Worm (Caenorhabditis elegans) whole organism, young adult: ENCODE measurements around the gene H01G02.1.

Experiments
- F10E7.11 ChIP-seq: sonication (generic microtip); optimal IDR thresholded peaks from 2 replicates; lab custom pipeline; 2017; ENCODE audit warnings: mild to moderate bottlenecking, missing genetic modification characterization, moderate library complexity, missing compliant biosample characterization
- ama-1 ChIP-seq, 3 experiments: fragments of 150-350 bp in 1 of 3; sonication (generic microtip) in 2 of 3; optimal IDR thresholded peaks; 2 replicates each; lab custom pipeline; 2014 to 2018; ENCODE audit warnings: missing biosample characterization in 2 of 3, missing genetic modification characterization in 2 of 3, missing genetic modification reagents in 2 of 3
- cebp-1 ChIP-seq, 2 experiments: fragments of 200-800 bp in 1 of 2; sonication (Bioruptor generic) in 1 of 2; sonication (generic microtip) in 1 of 2; IDR thresholded peaks in 1 of 2; optimal IDR thresholded peaks in 1 of 2; 2 replicates each; pipeline versions ENCODE4 v1.3.6 to Lab custom; 2017 to 2022; ENCODE audit warnings: missing compliant biosample characterization in 2 of 2, missing genetic modification characterization in 2 of 2, mild to moderate bottlenecking in 1 of 2, missing genetic modification reagents in 1 of 2, moderate library complexity in 1 of 2
- ekl-4 ChIP-seq: fragments of 200-800 bp; sonication (Bioruptor generic); IDR thresholded peaks from 2 replicates; pipeline ENCODE4 v1.3.6; 2022; ENCODE audit warnings: missing genetic modification reagents, missing genetic modification characterization, missing compliant biosample characterization
- mxl-1 ChIP-seq: sonication (generic microtip); optimal IDR thresholded peaks from 2 replicates; lab custom pipeline; 2016; ENCODE audit warnings: missing genetic modification characterization, missing compliant biosample characterization
- pbrm-1 ChIP-seq: fragments of 200-800 bp; sonication (Bioruptor generic); IDR thresholded peaks from 2 replicates; pipeline ENCODE4 v1.3.6; 2022; ENCODE audit warnings: missing genetic modification reagents, missing genetic modification characterization, missing compliant biosample characterization
- snpc-4 ChIP-seq, 5 experiments: fragments of 150-350 bp in 1 of 5; sonication (generic microtip) in 4 of 5; optimal IDR thresholded peaks; 2 replicates each; lab custom pipeline; 2014 to 2018; ENCODE audit warnings: missing genetic modification characterization in 5 of 5, missing biosample characterization in 3 of 5, antibody characterized with exemption in 2 of 5, mild to moderate bottlenecking in 2 of 5, missing compliant biosample characterization in 2 of 5, missing genotype in 2 of 5, moderate library complexity in 2 of 5, missing genetic modification reagents in 1 of 5
- unc-130 ChIP-seq: sonication (generic microtip); optimal IDR thresholded peaks from 2 replicates; lab custom pipeline; 2016; ENCODE audit warnings: missing genetic modification reagents, missing genetic modification characterization, missing compliant biosample characterization
- unc-62 ChIP-seq: fragments of 150-350 bp; optimal IDR thresholded peaks from 2 replicates; lab custom pipeline; 2014; ENCODE audit warnings: missing biosample characterization, missing genetic modification reagents, missing genetic modification characterization
- zfh-2 ChIP-seq: fragments of 200-800 bp; sonication (Bioruptor generic); conservative IDR thresholded peaks from 2 replicates; pipeline ENCODE4 v1.3.6; 2022; ENCODE audit warnings: missing genetic modification reagents, missing genetic modification characterization, missing compliant biosample characterization
- ztf-22 ChIP-seq: fragments of 200-800 bp; sonication (Bioruptor generic); optimal IDR thresholded peaks from 2 replicates; lab custom pipeline; 2018; ENCODE audit warnings: mild to moderate bottlenecking, missing genetic modification characterization, moderate library complexity, missing compliant biosample characterization

DNA sequence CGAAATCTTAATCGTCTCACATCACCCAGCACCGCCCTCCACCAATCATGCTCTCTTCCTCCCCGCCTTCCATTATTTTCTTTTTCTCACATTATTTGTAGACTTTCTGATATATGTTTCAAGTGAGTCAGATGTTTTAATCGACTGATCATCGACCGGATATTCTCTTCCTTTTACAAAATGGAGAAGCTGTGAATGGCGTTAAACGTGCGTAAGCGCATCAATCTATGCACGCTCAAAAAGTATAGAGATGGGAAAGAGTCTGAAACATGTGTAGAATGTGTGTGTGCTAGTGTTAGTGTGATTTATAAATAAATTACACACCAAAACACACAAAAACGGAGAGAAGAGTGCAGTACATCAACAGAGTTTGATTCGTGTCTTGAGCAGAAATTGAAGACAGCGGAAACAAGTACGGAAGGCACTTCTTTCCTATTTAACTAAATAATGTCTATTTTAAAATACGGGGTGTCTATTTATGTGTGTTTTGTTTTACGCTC is 26.9 kb downstream of the H01G02.1 start:
- TF ChIP-seq F10E7.11 (tag; lab: Kevin White, UChicago) (no peak), zfh-2 (GFP tag; lab: Robert Waterston, UW) (no peak), mxl-1 (tag; lab: Kevin White, UChicago) (no peak), ztf-22 (GFP tag; lab: Kevin White, UChicago) (no peak), unc-62 (GFP tag; lab: Kevin White, UChicago) (no peak), pbrm-1 (no peak), snpc-4 (GFP tag; optimal IDR thresholded peaks at IDR 0.05; lab: Kevin White, UChicago) (no peak), snpc-4 (tag; optimal IDR thresholded peaks at IDR 0.05; lab: Kevin White, UChicago) (no peak), cebp-1 (GFP tag; IDR thresholded peaks at IDR 0.05; lab: Robert Waterston, UW) (no peak), cebp-1 (tag; optimal IDR thresholded peaks at IDR 0.05; lab: Kevin White, UChicago) (no peak), ekl-4 (GFP tag; lab: Robert Waterston, UW) (no peak), ama-1 (optimal IDR thresholded peaks at IDR 0.05; lab: Kevin White, UChicago) (no peak), ama-1 (GFP tag; optimal IDR thresholded peaks at IDR 0.05; lab: Kevin White, UChicago) (no peak), unc-130 (GFP tag; lab: Kevin White, UChicago) (no peak)
